Worm (Caenorhabditis elegans): ENCODE data around the gene nfu-1.

- TF ChIP-seq lin-35 (GFP tag; optimal IDR thresholded peaks at IDR 0.05) = no peak
- TF ChIP-seq pbrm-1 (GFP tag; IDR thresholded peaks at IDR 0.05) = peak; percentile 40; the same call in 1 of the 2 replicates
- TF ChIP-seq unc-62 (GFP tag; optimal IDR thresholded peaks at IDR 0.05) = no peak
Observed at ce11 chrIV:10366018-10366417, 21.2 kb upstream of the nfu-1 start, which contains the start of gene sir-2.1.

All from whole organism, young adult.